Fruit fly (Drosophila melanogaster) whole organism, adult: ENCODE results near the gene zld.

Source experiments
- CG11617 ChIP-seq: fragments of 200-800 bp; sonication (Bioruptor generic); optimal IDR thresholded peaks from 2 replicates; lab custom pipeline; 2017; ENCODE audit warnings: mild to moderate bottlenecking, missing biosample characterization, missing genetic modification reagents, missing genetic modification characterization
- CG12768 ChIP-seq: fragments of 200-800 bp; sonication (Bioruptor generic); optimal IDR thresholded peaks from 2 replicates; lab custom pipeline; 2017; ENCODE audit warnings: missing biosample characterization, missing genetic modification characterization, mild to moderate bottlenecking, moderate library complexity, missing genetic modification reagents
- CG14711 ChIP-seq: fragments of 200-800 bp; sonication (Bioruptor generic); optimal IDR thresholded peaks from 2 replicates; lab custom pipeline; 2018; ENCODE audit warnings: missing biosample characterization, mild to moderate bottlenecking, missing genetic modification characterization, moderate library complexity
- CG5204 ChIP-seq: fragments of 200-800 bp; sonication (Bioruptor generic); optimal IDR thresholded peaks from 2 replicates; lab custom pipeline; 2016; ENCODE audit warnings: missing biosample characterization, missing genetic modification characterization
- CG7101 ChIP-seq: fragments of 200-800 bp; sonication (Bioruptor generic); optimal IDR thresholded peaks from 2 replicates; lab custom pipeline; 2018; ENCODE audit warnings: missing biosample characterization, mild to moderate bottlenecking, missing genetic modification characterization, moderate library complexity
- Clk ChIP-seq: fragments of 200-800 bp; sonication (Bioruptor generic); optimal IDR thresholded peaks from 2 replicates; lab custom pipeline; 2017; ENCODE audit warnings: missing biosample characterization, missing genetic modification characterization
- Mnt ChIP-seq: fragments of 200-800 bp; sonication (Bioruptor generic); optimal IDR thresholded peaks from 2 replicates; lab custom pipeline; 2016; ENCODE audit warnings: missing biosample characterization, mild to moderate bottlenecking, missing genetic modification characterization
- bab1 ChIP-seq: fragments of 200-800 bp; sonication (Bioruptor generic); optimal IDR thresholded peaks from 3 replicates; lab custom pipeline; 2019; ENCODE audit warnings: missing biosample characterization, mild to moderate bottlenecking, missing genetic modification characterization, moderate library complexity
- cic ChIP-seq: fragments of 200-800 bp; sonication (Bioruptor generic); optimal IDR thresholded peaks from 2 replicates; lab custom pipeline; 2017; ENCODE audit warnings: missing biosample characterization, mild to moderate bottlenecking, missing genetic modification characterization, moderate library complexity
- cnc ChIP-seq, 2 experiments: fragments of >200 bp; optimal IDR thresholded peaks; 2 replicates each; lab custom pipeline; 2017
- kay ChIP-seq: fragments of 200-800 bp; sonication (Bioruptor generic); peaks from one replicate; lab custom pipeline; 2016; ENCODE audit warnings: missing biosample characterization, missing genetic modification characterization, borderline replicate concordance
- ovo ChIP-seq: fragments of 200-800 bp; sonication (Bioruptor generic); optimal IDR thresholded peaks from 2 replicates; lab custom pipeline; 2016; ENCODE audit warnings: missing biosample characterization, missing genetic modification characterization
- tj ChIP-seq: fragments of 200-800 bp; sonication (Bioruptor generic); optimal IDR thresholded peaks from 3 replicates; lab custom pipeline; 2017; ENCODE audit warnings: missing biosample characterization, mild to moderate bottlenecking, missing genetic modification characterization, moderate library complexity

- TF ChIP-seq CG12768 (GFP tag; lab: Kevin White, UChicago) (no peak), cic (GFP tag; lab: Kevin White, UChicago) (no peak), kay (GFP tag; lab: Kevin White, UChicago) (no peak), CG11617 (GFP tag; lab: Kevin White, UChicago) (no peak), bab1 (no peak), CG14711 (tag; lab: Kevin White, UChicago) (no peak), cnc (optimal IDR thresholded peaks at IDR 0.05; lab: Kevin White, UChicago) (no peak), tj (no peak), Clk (no peak), CG7101 (tag; lab: Kevin White, UChicago) (no peak), Mnt (GFP tag; lab: Kevin White, UChicago) (no peak), CG5204 (GFP tag; lab: Kevin White, UChicago) (no peak), ovo (GFP tag; lab: Kevin White, UChicago) (no peak)
These were observed 18.4 kb downstream of the zld start, which contains the start of gene CG12702 for dm6 chrX:19764824-19765489.
